Worm (Caenorhabditis elegans) whole organism, L1 larva: ENCODE data around the gene Y69E1A.1.

ENCODE experiments used
- C16A3.4 ChIP-seq: fragments of 150-350 bp; optimal IDR thresholded peaks from 2 replicates; lab custom pipeline; 2014; ENCODE audit warnings: missing biosample characterization, missing genetic modification characterization
- Y116A8C.19 ChIP-seq: sonication (generic microtip); optimal IDR thresholded peaks from 2 replicates; lab custom pipeline; 2016; ENCODE audit warnings: missing compliant biosample characterization, missing genetic modification characterization, borderline replicate concordance
- aha-1 ChIP-seq: fragments of 150-350 bp; optimal IDR thresholded peaks from 2 replicates; lab custom pipeline; 2014; ENCODE audit warnings: missing biosample characterization, missing genetic modification characterization
- blmp-1 ChIP-seq: fragments of 150-350 bp; optimal IDR thresholded peaks from 2 replicates; lab custom pipeline; 2014; ENCODE audit warnings: missing biosample characterization, missing genetic modification characterization
- ceh-8 ChIP-seq: fragments of 200-800 bp; sonication (Bioruptor generic); optimal IDR thresholded peaks from 2 replicates; lab custom pipeline; 2018; ENCODE audit warnings: mild to moderate bottlenecking, missing genetic modification characterization, moderate library complexity, missing compliant biosample characterization
- ceh-82 ChIP-seq, 3 experiments: fragments of 150-350 bp in 1 of 3; sonication (generic microtip) in 2 of 3; optimal IDR thresholded peaks; 2 replicates each; lab custom pipeline; 2014 to 2017; ENCODE audit warnings: missing biosample characterization in 3 of 3, missing genetic modification characterization in 3 of 3
- dsc-1 ChIP-seq: sonication (generic microtip); optimal IDR thresholded peaks from 2 replicates; lab custom pipeline; 2016; ENCODE audit warnings: mild to moderate bottlenecking, missing genetic modification characterization, missing compliant biosample characterization
- efl-1 ChIP-seq, 4 experiments: fragments of 150-350 bp; optimal IDR thresholded peaks in 3 of 4; peaks in 1 of 4; 1 replicate in 1 of 4; 2 replicates in 3 of 4; lab custom pipeline; 2014; ENCODE audit warnings: missing biosample characterization in 2 of 4, missing genetic modification characterization in 2 of 4, missing genetic modification reagents in 2 of 4
- efl-3 ChIP-seq: fragments of 200-800 bp; sonication (Bioruptor generic); optimal IDR thresholded peaks from 2 replicates; lab custom pipeline; 2018; ENCODE audit warnings: mild to moderate bottlenecking, missing genetic modification characterization, missing compliant biosample characterization
- egl-27 ChIP-seq, 2 experiments: fragments of 150-350 bp in 1 of 2; sonication (generic microtip); optimal IDR thresholded peaks; 3 replicates each; lab custom pipeline; 2017 to 2018; ENCODE audit warnings: missing biosample characterization in 2 of 2, missing genetic modification characterization in 2 of 2, missing genetic modification reagents in 2 of 2
- elt-3 ChIP-seq, 6 experiments: fragments of 150-350 bp in 1 of 6; sonication (generic microtip); optimal IDR thresholded peaks; 2 replicates each; lab custom pipeline; 2017 to 2018; ENCODE audit warnings: missing biosample characterization in 6 of 6, missing genetic modification characterization in 6 of 6, inconsistent platforms in 1 of 6
- ets-5 ChIP-seq: fragments of 200-800 bp; sonication (Bioruptor generic); IDR thresholded peaks from 2 replicates; pipeline ENCODE4 v1.3.6; 2022; ENCODE audit warnings: missing genetic modification characterization, missing compliant biosample characterization
- fkh-10 ChIP-seq: sonication (generic microtip); optimal IDR thresholded peaks from 2 replicates; lab custom pipeline; 2017; ENCODE audit warnings: missing biosample characterization, missing genetic modification reagents, missing genetic modification characterization
- fkh-4 ChIP-seq: sonication (generic microtip); optimal IDR thresholded peaks from 2 replicates; lab custom pipeline; 2016; ENCODE audit warnings: missing compliant biosample characterization, missing genetic modification characterization, borderline replicate concordance
- fos-1 ChIP-seq: fragments of 150-350 bp; optimal IDR thresholded peaks from 2 replicates; lab custom pipeline; 2014; ENCODE audit warnings: missing biosample characterization, missing genetic modification characterization
- grh-1 ChIP-seq: fragments of 200-800 bp; sonication (Bioruptor generic); IDR thresholded peaks from 2 replicates; pipeline ENCODE4 v1.3.6; 2022; ENCODE audit warnings: missing genetic modification reagents, missing genetic modification characterization, missing compliant biosample characterization
- irx-1 ChIP-seq: sonication (generic microtip); optimal IDR thresholded peaks from 2 replicates; lab custom pipeline; 2016; ENCODE audit warnings: missing genetic modification characterization, missing compliant biosample characterization
- isw-1 ChIP-seq: fragments of 200-800 bp; sonication (Bioruptor generic); IDR thresholded peaks from 2 replicates; pipeline ENCODE4 v1.3.6; 2022; ENCODE audit warnings: missing genetic modification characterization, missing compliant biosample characterization
- jun-1 ChIP-seq: fragments of 150-350 bp; optimal IDR thresholded peaks from 2 replicates; lab custom pipeline; 2014; ENCODE audit warnings: missing biosample characterization, missing genetic modification reagents, missing genetic modification characterization
- lin-13 ChIP-seq: fragments of 150-350 bp; optimal IDR thresholded peaks from 2 replicates; lab custom pipeline; 2014; ENCODE audit warnings: missing biosample characterization, missing genetic modification reagents, missing genetic modification characterization
- lin-14 ChIP-seq: fragments of 200-800 bp; sonication (Bioruptor generic); optimal IDR thresholded peaks from 2 replicates; lab custom pipeline; 2018; ENCODE audit warnings: mild to moderate bottlenecking, missing genetic modification characterization, moderate library complexity, missing compliant biosample characterization
- lin-35 ChIP-seq, 2 experiments: fragments of 150-350 bp; optimal IDR thresholded peaks; 2 replicates each; lab custom pipeline; 2014; ENCODE audit warnings: missing biosample characterization in 2 of 2, missing genetic modification characterization in 2 of 2, missing genetic modification reagents in 2 of 2
- lin-39 ChIP-seq: fragments of 150-350 bp; optimal IDR thresholded peaks from 2 replicates; lab custom pipeline; 2014; ENCODE audit warnings: missing biosample characterization, missing genetic modification reagents, missing genetic modification characterization
- mab-9 ChIP-seq: fragments of 200-800 bp; sonication (Bioruptor generic); IDR thresholded peaks from 2 replicates; pipeline ENCODE4 v1.3.6; 2022; ENCODE audit warnings: missing genetic modification reagents, missing genetic modification characterization, missing compliant biosample characterization
- mdl-1 ChIP-seq, 2 experiments: fragments of 150-350 bp; optimal IDR thresholded peaks; 2 replicates each; lab custom pipeline; 2014 to 2017; ENCODE audit warnings: missing biosample characterization in 2 of 2, missing genetic modification characterization in 2 of 2, inconsistent platforms in 1 of 2
- mep-1 ChIP-seq: fragments of 150-350 bp; optimal IDR thresholded peaks from 2 replicates; lab custom pipeline; 2014; ENCODE audit warnings: missing biosample characterization, missing genetic modification characterization
- nhr-11 ChIP-seq: fragments of 150-350 bp; optimal IDR thresholded peaks from 2 replicates; lab custom pipeline; 2014; ENCODE audit warnings: missing biosample characterization, missing genetic modification characterization
- nhr-12 ChIP-seq: sonication (generic microtip); optimal IDR thresholded peaks from 2 replicates; lab custom pipeline; 2017; ENCODE audit warnings: missing biosample characterization, missing genetic modification characterization
- nhr-19 ChIP-seq: fragments of 200-800 bp; sonication (Bioruptor generic); conservative IDR thresholded peaks from 2 replicates; pipeline ENCODE4 v1.3.6; 2022; ENCODE audit warnings: missing genetic modification characterization, missing compliant biosample characterization
- nhr-20 ChIP-seq: sonication (generic microtip); optimal IDR thresholded peaks from 2 replicates; lab custom pipeline; 2016; ENCODE audit warnings: mild to moderate bottlenecking, missing genetic modification characterization, missing compliant biosample characterization
- nhr-237 ChIP-seq: fragments of 150-350 bp; optimal IDR thresholded peaks from 2 replicates; lab custom pipeline; 2014; ENCODE audit warnings: missing biosample characterization, missing genetic modification characterization
- nhr-47 ChIP-seq: sonication (generic microtip); optimal IDR thresholded peaks from 2 replicates; lab custom pipeline; 2016; ENCODE audit warnings: mild to moderate bottlenecking, missing genetic modification characterization, moderate library complexity, missing compliant biosample characterization
- nhr-71 ChIP-seq: sonication (generic microtip); optimal IDR thresholded peaks from 2 replicates; lab custom pipeline; 2016; ENCODE audit warnings: mild to moderate bottlenecking, missing genetic modification characterization, moderate library complexity, missing compliant biosample characterization
- nhr-84 ChIP-seq: sonication (generic microtip); optimal IDR thresholded peaks from 2 replicates; lab custom pipeline; 2017; ENCODE audit warnings: missing biosample characterization, missing genetic modification characterization
- nhr-85 ChIP-seq: sonication (generic microtip); peaks from one replicate; lab custom pipeline; 2016; ENCODE audit warnings: missing genetic modification characterization, inconsistent platforms, missing compliant biosample characterization
- nhr-90 ChIP-seq: sonication (generic microtip); optimal IDR thresholded peaks from 2 replicates; lab custom pipeline; 2016; ENCODE audit warnings: mild to moderate bottlenecking, missing genetic modification characterization, missing compliant biosample characterization; ENCODE audit not compliant: poor library complexity
- pag-3 ChIP-seq: sonication (generic microtip); optimal IDR thresholded peaks from 2 replicates; lab custom pipeline; 2017; ENCODE audit warnings: missing genetic modification characterization, mild to moderate bottlenecking, missing compliant biosample characterization, antibody characterized with exemption, borderline replicate concordance; ENCODE audit not compliant: insufficient read depth
- pax-3 ChIP-seq: fragments of 200-800 bp; sonication (Bioruptor generic); optimal IDR thresholded peaks from 2 replicates; lab custom pipeline; 2018; ENCODE audit warnings: mild to moderate bottlenecking, missing genetic modification characterization, moderate library complexity, missing compliant biosample characterization
- pqm-1 ChIP-seq: sonication (generic microtip); optimal IDR thresholded peaks from 3 replicates; lab custom pipeline; 2017; ENCODE audit warnings: missing biosample characterization, missing genetic modification characterization
- skn-1 ChIP-seq: fragments of 150-350 bp; optimal IDR thresholded peaks from 2 replicates; lab custom pipeline; 2014; ENCODE audit warnings: missing biosample characterization, missing genetic modification characterization
- sox-4 ChIP-seq: sonication (generic microtip); optimal IDR thresholded peaks from 2 replicates; lab custom pipeline; 2016; ENCODE audit warnings: missing genetic modification characterization, missing compliant biosample characterization
- sup-37 ChIP-seq: fragments of 200-800 bp; sonication (Bioruptor generic); optimal IDR thresholded peaks from 2 replicates; lab custom pipeline; 2018; ENCODE audit warnings: mild to moderate bottlenecking, missing genetic modification characterization, missing compliant biosample characterization
- swsn-7 ChIP-seq: sonication (generic microtip); optimal IDR thresholded peaks from 2 replicates; lab custom pipeline; 2016; ENCODE audit warnings: missing genetic modification characterization, missing compliant biosample characterization
- unc-30 ChIP-seq: sonication (generic microtip); optimal IDR thresholded peaks from 2 replicates; lab custom pipeline; 2017; ENCODE audit warnings: missing biosample characterization, missing genetic modification characterization
- zip-4 ChIP-seq: fragments of 200-800 bp; sonication (Bioruptor generic); optimal IDR thresholded peaks from 2 replicates; lab custom pipeline; 2018; ENCODE audit warnings: mild to moderate bottlenecking, missing genetic modification characterization, moderate library complexity, missing compliant biosample characterization
- ztf-11 ChIP-seq, 2 experiments: sonication (generic microtip); optimal IDR thresholded peaks; 2 replicates each; lab custom pipeline; 2016 to 2017; ENCODE audit warnings: missing genetic modification characterization in 2 of 2, missing biosample characterization in 1 of 2, missing compliant biosample characterization in 1 of 2
- ztf-4 ChIP-seq: fragments of 150-350 bp; optimal IDR thresholded peaks from 2 replicates; lab custom pipeline; 2014; ENCODE audit warnings: missing biosample characterization, missing genetic modification characterization

Gene Y69E1A.1

DNA sequence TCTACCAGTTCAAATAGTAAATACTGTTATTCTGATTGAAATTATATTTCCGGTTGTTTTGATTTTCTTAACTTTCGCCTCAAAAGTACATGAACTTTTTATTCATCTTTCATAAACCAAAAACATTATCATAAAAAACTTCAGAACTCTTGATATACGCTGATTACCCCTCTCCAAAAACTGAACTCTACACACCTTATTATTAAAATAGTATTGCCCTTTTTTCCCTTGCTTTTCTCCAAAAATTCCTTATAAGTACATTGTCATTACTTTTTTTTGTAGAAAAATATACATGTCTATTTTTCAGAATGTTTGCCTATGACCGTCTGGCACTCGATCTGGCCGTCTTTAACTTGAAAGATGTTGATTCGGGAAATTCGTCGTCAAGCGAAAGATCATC is 33.1 kb upstream of the Y69E1A.1 start, which contains the start of gene Y43E12A.2:
Gene Y43E12A.2 (plus strand): TSS at position 301 of the 400 bp plus-strand sequence.
- TF ChIP-seq lin-39 (tag; lab: Kevin White, UChicago): no peak
- no peak for TF ChIP-seq fos-1 (tag; lab: Kevin White, UChicago)
- no peak for TF ChIP-seq ets-5
- TF ChIP-seq ceh-8 (GFP tag; lab: Kevin White, UChicago): no peak
- no peak for TF ChIP-seq ztf-11 (tag; optimal IDR thresholded peaks at IDR 0.05; lab: Kevin White, UChicago)
- no peak for TF ChIP-seq blmp-1 (tag; lab: Kevin White, UChicago)
- no peak for TF ChIP-seq aha-1 (tag; lab: Kevin White, UChicago)
- no peak for TF ChIP-seq nhr-20
- TF ChIP-seq nhr-237 (tag; lab: Kevin White, UChicago): no peak
- no peak for TF ChIP-seq fkh-4
- TF ChIP-seq elt-3 (tag; optimal IDR thresholded peaks at IDR 0.05; lab: Kevin White, UChicago): no peak
- TF ChIP-seq nhr-11: no peak
- TF ChIP-seq dsc-1 (tag; lab: Kevin White, UChicago): no peak
- TF ChIP-seq swsn-7 (tag; lab: Kevin White, UChicago): no peak
- TF ChIP-seq nhr-90 (tag; lab: Kevin White, UChicago): no peak
- no peak for TF ChIP-seq nhr-47 (tag; lab: Kevin White, UChicago)
- TF ChIP-seq egl-27 (tag; optimal IDR thresholded peaks at IDR 0.05; lab: Kevin White, UChicago): no peak
- TF ChIP-seq unc-30 (tag; lab: Kevin White, UChicago): no peak
- no peak for TF ChIP-seq Y116A8C.19 (tag; lab: Kevin White, UChicago)
- TF ChIP-seq, all 84 proteins: peak for 0

- TF ChIP-seq lin-35 (GFP tag; optimal IDR thresholded peaks at IDR 0.05; lab: Kevin White, UChicago): peak in 1 of 2 experiments; percentile 49
- TF ChIP-seq nhr-85 (tag; lab: Kevin White, UChicago): peak; percentile 73
- TF ChIP-seq mep-1: peak; percentile 6
- TF ChIP-seq grh-1 (GFP tag; lab: Robert Waterston, UW): 0 out of 2 replicates have a peak, but pooled peaks have one; percentile 23
- TF ChIP-seq efl-1 (optimal IDR thresholded peaks at IDR 0.05; lab: Kevin White, UChicago): no peak
- peak in 1 of 2 experiments; percentile 2 for TF ChIP-seq efl-1 (GFP tag; optimal IDR thresholded peaks at IDR 0.05 in 1 of 2; lab: Kevin White, UChicago)
- peak; percentile 14 for TF ChIP-seq nhr-20
- TF ChIP-seq blmp-1 (tag; lab: Kevin White, UChicago): peak; percentile 20
- TF ChIP-seq lin-14 (GFP tag; lab: Kevin White, UChicago): peak; percentile 62
- TF ChIP-seq jun-1: no peak
- no peak for TF ChIP-seq ztf-4 (tag; lab: Kevin White, UChicago)
- TF ChIP-seq efl-3 (GFP tag; lab: Kevin White, UChicago): no peak
Measured at ce11 chrIV:10980628-10981027, 31.9 kb upstream of the Y69E1A.1 start.

ce11 chrIV:10979689-10980088 is 31.0 kb upstream of the Y69E1A.1 start:
- TF ChIP-seq nhr-84 (tag; lab: Kevin White, UChicago) (no peak), skn-1 (tag; lab: Kevin White, UChicago) (no peak), egl-27 (tag; optimal IDR thresholded peaks at IDR 0.05; lab: Kevin White, UChicago) (no peak), pax-3 (tag; lab: Kevin White, UChicago) (no peak), lin-13 (no peak), C16A3.4 (tag; lab: Kevin White, UChicago) (no peak), sox-4 (no peak), ceh-8 (GFP tag; lab: Kevin White, UChicago) (no peak), ceh-82 (tag; optimal IDR thresholded peaks at IDR 0.05; lab: Kevin White, UChicago) (peak in 1 of 3 experiments; percentile 26), pag-3 (no peak), Y116A8C.19 (tag; lab: Kevin White, UChicago) (no peak), sup-37 (no peak), isw-1 (GFP tag; lab: Robert Waterston, UW) (no peak), lin-39 (tag; lab: Kevin White, UChicago) (no peak), mdl-1 (tag; optimal IDR thresholded peaks at IDR 0.05; lab: Kevin White, UChicago) (no peak), jun-1 (no peak), nhr-71 (tag; lab: Kevin White, UChicago) (peak; percentile 27), nhr-47 (tag; lab: Kevin White, UChicago) (no peak), lin-14 (GFP tag; lab: Kevin White, UChicago) (peak; percentile 85), efl-1 (optimal IDR thresholded peaks at IDR 0.05; lab: Kevin White, UChicago) (no peak), efl-1 (GFP tag; optimal IDR thresholded peaks at IDR 0.05 in 1 of 2; lab: Kevin White, UChicago) (peak in 1 of 2 experiments; percentile 31), irx-1 (tag; lab: Kevin White, UChicago) (no peak), fkh-10 (GFP tag; lab: Kevin White, UChicago) (peak; percentile 88), nhr-12 (no peak), pqm-1 (tag; lab: Kevin White, UChicago) (no peak), mab-9 (no peak), zip-4 (GFP tag; lab: Kevin White, UChicago) (no peak), nhr-19 (GFP tag; lab: Robert Waterston, UW) (0 out of 2 replicates have a peak, but pooled peaks have one; percentile 2)
